Worm (Caenorhabditis elegans): ENCODE results near the gene Y56A3A.41.

DNA sequence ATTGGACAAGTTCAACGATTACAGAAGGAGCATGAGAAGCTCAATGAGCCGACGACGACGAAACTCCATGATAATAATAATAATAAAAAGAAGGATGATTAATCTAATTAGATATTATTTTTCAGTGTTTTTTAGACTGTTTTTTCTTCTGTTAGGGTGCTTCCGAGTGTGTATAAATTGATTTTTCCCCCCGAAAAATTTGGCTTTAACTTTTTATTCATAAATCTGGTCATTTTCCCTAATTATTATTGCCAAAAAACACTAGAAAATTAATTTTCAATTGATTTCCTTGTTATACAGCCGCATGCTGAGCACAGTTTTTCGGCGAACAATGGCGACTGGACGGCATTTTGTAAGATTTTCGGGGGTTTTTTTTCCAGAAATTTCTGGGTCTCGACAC lies 30.7 kb upstream of the Y56A3A.41 start, which contains the start of gene nft-1:
- no peak for TF ChIP-seq lin-32 (GFP tag; optimal IDR thresholded peaks at IDR 0.05)
- TF ChIP-seq nhr-76 (tag; optimal IDR thresholded peaks at IDR 0.05) = no peak
- no peak for TF ChIP-seq lsy-2 (tag; optimal IDR thresholded peaks at IDR 0.05)
- no peak for TF ChIP-seq zip-8 (tag; optimal IDR thresholded peaks at IDR 0.05)
- TF ChIP-seq nhr-12 (tag; optimal IDR thresholded peaks at IDR 0.05) = no peak
- no peak for TF ChIP-seq mab-5 (tag; optimal IDR thresholded peaks at IDR 0.05)
- TF ChIP-seq unc-62 (GFP tag; optimal IDR thresholded peaks at IDR 0.05) = no peak
- no peak for TF ChIP-seq nhr-237 (tag; optimal IDR thresholded peaks at IDR 0.05)
- no peak for TF ChIP-seq sptf-1 (tag; optimal IDR thresholded peaks at IDR 0.05)
- no peak for TF ChIP-seq drap-1 (GFP tag; optimal IDR thresholded peaks at IDR 0.05)
